Worm (Caenorhabditis elegans) whole organism, L2 larva: ENCODE measurements around the gene ZK550.6.

Experiments
- C34F6.9 ChIP-seq: fragments of 150-350 bp; optimal IDR thresholded peaks from 2 replicates; lab custom pipeline; 2014; ENCODE audit warnings: missing biosample characterization, missing genetic modification characterization
- F13H6.1 ChIP-seq: sonication (generic microtip); optimal IDR thresholded peaks from 2 replicates; lab custom pipeline; 2016; ENCODE audit warnings: missing genetic modification characterization, missing compliant biosample characterization
- R02D3.7 ChIP-seq: fragments of 150-350 bp; optimal IDR thresholded peaks from 2 replicates; lab custom pipeline; 2014; ENCODE audit warnings: missing biosample characterization, missing genetic modification characterization
- Y55F3AM.14 ChIP-seq: fragments of 200-800 bp; sonication (Bioruptor generic); optimal IDR thresholded peaks from 2 replicates; lab custom pipeline; 2018; ENCODE audit warnings: mild to moderate bottlenecking, missing genetic modification characterization, missing compliant biosample characterization
- ZK546.5 ChIP-seq: sonication (generic microtip); optimal IDR thresholded peaks from 2 replicates; lab custom pipeline; 2017; ENCODE audit warnings: missing biosample characterization, missing genetic modification characterization
- alr-1 ChIP-seq: fragments of 150-350 bp; optimal IDR thresholded peaks from 2 replicates; lab custom pipeline; 2014; ENCODE audit warnings: missing biosample characterization, missing genetic modification characterization
- aly-2 ChIP-seq: fragments of 150-350 bp; optimal IDR thresholded peaks from 2 replicates; lab custom pipeline; 2014; ENCODE audit warnings: missing biosample characterization, missing genetic modification characterization
- ama-1 ChIP-seq: fragments of 150-350 bp; optimal IDR thresholded peaks from 2 replicates; lab custom pipeline; 2018; ENCODE audit warnings: inconsistent platforms
- blmp-1 ChIP-seq: sonication (generic microtip); optimal IDR thresholded peaks from 2 replicates; lab custom pipeline; 2017; ENCODE audit warnings: missing genetic modification characterization, mild to moderate bottlenecking, missing compliant biosample characterization, antibody characterized with exemption, moderate library complexity; ENCODE audit not compliant: insufficient read depth
- ceh-16 ChIP-seq: fragments of 150-350 bp; optimal IDR thresholded peaks from 2 replicates; lab custom pipeline; 2014; ENCODE audit warnings: missing biosample characterization, missing genetic modification characterization
- ceh-82 ChIP-seq: fragments of 150-350 bp; optimal IDR thresholded peaks from 2 replicates; lab custom pipeline; 2014; ENCODE audit warnings: missing biosample characterization, missing genetic modification characterization
- crh-2 ChIP-seq: sonication (generic microtip); optimal IDR thresholded peaks from 2 replicates; lab custom pipeline; 2017; ENCODE audit warnings: missing biosample characterization, missing genetic modification characterization
- egl-27 ChIP-seq: sonication (generic microtip); optimal IDR thresholded peaks from 3 replicates; lab custom pipeline; 2017; ENCODE audit warnings: missing biosample characterization, missing genetic modification reagents, missing genetic modification characterization
- elt-1 ChIP-seq: fragments of 150-350 bp; optimal IDR thresholded peaks from 2 replicates; lab custom pipeline; 2014; ENCODE audit warnings: missing biosample characterization, missing genetic modification characterization
- elt-3 ChIP-seq: sonication (generic microtip); optimal IDR thresholded peaks from 2 replicates; lab custom pipeline; 2017; ENCODE audit warnings: missing biosample characterization, missing genetic modification characterization
- fos-1 ChIP-seq: fragments of 150-350 bp; optimal IDR thresholded peaks from 2 replicates; lab custom pipeline; 2014; ENCODE audit warnings: missing biosample characterization, missing genetic modification characterization
- gmeb-1 ChIP-seq: fragments of 150-350 bp; optimal IDR thresholded peaks from 2 replicates; lab custom pipeline; 2014; ENCODE audit warnings: missing biosample characterization, missing genetic modification characterization
- lin-11 ChIP-seq: fragments of 150-350 bp; sonication (generic microtip); optimal IDR thresholded peaks from 2 replicates; lab custom pipeline; 2014; ENCODE audit warnings: missing biosample characterization, missing genetic modification characterization, inconsistent platforms, mixed read lengths
- lin-13 ChIP-seq: fragments of 150-350 bp; optimal IDR thresholded peaks from 2 replicates; lab custom pipeline; 2014; ENCODE audit warnings: missing biosample characterization, missing genetic modification reagents, missing genetic modification characterization
- lin-39 ChIP-seq: fragments of 150-350 bp; optimal IDR thresholded peaks from 2 replicates; lab custom pipeline; 2014; ENCODE audit warnings: missing biosample characterization, missing genetic modification reagents, missing genetic modification characterization
- lsy-2 ChIP-seq, 2 experiments: fragments of 150-350 bp in 1 of 2; sonication (generic microtip) in 1 of 2; optimal IDR thresholded peaks; 2 replicates each; lab custom pipeline; 2014 to 2017; ENCODE audit warnings: missing biosample characterization in 2 of 2, missing genetic modification characterization in 2 of 2
- mab-5 ChIP-seq: fragments of 150-350 bp; optimal IDR thresholded peaks from 2 replicates; lab custom pipeline; 2014; ENCODE audit warnings: missing biosample characterization, missing genetic modification characterization
- mbf-1 ChIP-seq: sonication (generic microtip); optimal IDR thresholded peaks from 2 replicates; lab custom pipeline; 2017; ENCODE audit warnings: missing biosample characterization, missing genetic modification characterization
- mdl-1 ChIP-seq, 2 experiments: fragments of 150-350 bp in 1 of 2; sonication (generic microtip) in 1 of 2; optimal IDR thresholded peaks; 2 replicates each; lab custom pipeline; 2017; ENCODE audit warnings: missing biosample characterization in 2 of 2, missing genetic modification characterization in 2 of 2
- nhr-10 ChIP-seq: sonication (generic microtip); optimal IDR thresholded peaks from 2 replicates; lab custom pipeline; 2017; ENCODE audit warnings: missing biosample characterization, missing genetic modification characterization
- nhr-11 ChIP-seq: fragments of 150-350 bp; optimal IDR thresholded peaks from 2 replicates; lab custom pipeline; 2014; ENCODE audit warnings: missing biosample characterization, missing genetic modification characterization
- nhr-12 ChIP-seq: fragments of 150-350 bp; optimal IDR thresholded peaks from 2 replicates; lab custom pipeline; 2014; ENCODE audit warnings: missing biosample characterization, missing genetic modification characterization
- nhr-129 ChIP-seq: fragments of 150-350 bp; optimal IDR thresholded peaks from 2 replicates; lab custom pipeline; 2014; ENCODE audit warnings: missing biosample characterization, missing genetic modification characterization
- nhr-21 ChIP-seq: fragments of 150-350 bp; optimal IDR thresholded peaks from 2 replicates; lab custom pipeline; 2014; ENCODE audit warnings: missing biosample characterization, missing genetic modification characterization
- nhr-23 ChIP-seq: fragments of 150-350 bp; optimal IDR thresholded peaks from 2 replicates; lab custom pipeline; 2014; ENCODE audit warnings: missing biosample characterization, missing genetic modification reagents, missing genetic modification characterization
- nhr-237 ChIP-seq: fragments of 150-350 bp; optimal IDR thresholded peaks from 2 replicates; lab custom pipeline; 2014; ENCODE audit warnings: missing biosample characterization, missing genetic modification characterization
- nhr-25 ChIP-seq: fragments of 150-350 bp; sonication (generic microtip); optimal IDR thresholded peaks from 3 replicates; lab custom pipeline; 2014; ENCODE audit warnings: missing biosample characterization, missing genetic modification characterization
- nhr-77 ChIP-seq: fragments of 150-350 bp; optimal IDR thresholded peaks from 2 replicates; lab custom pipeline; 2014; ENCODE audit warnings: missing biosample characterization, missing genetic modification characterization
- sem-4 ChIP-seq: fragments of 150-350 bp; optimal IDR thresholded peaks from 2 replicates; lab custom pipeline; 2014; ENCODE audit warnings: missing biosample characterization, missing genetic modification reagents, missing genetic modification characterization
- sma-9 ChIP-seq, 2 experiments: fragments of 150-350 bp in 1 of 2; sonication (generic microtip) in 1 of 2; optimal IDR thresholded peaks; 2 replicates each; lab custom pipeline; 2014 to 2016; ENCODE audit warnings: missing genetic modification characterization in 2 of 2, mild to moderate bottlenecking in 1 of 2, missing biosample characterization in 1 of 2, missing compliant biosample characterization in 1 of 2, missing genetic modification reagents in 1 of 2, moderate library complexity in 1 of 2
- snpc-4 ChIP-seq: fragments of 150-350 bp; optimal IDR thresholded peaks from 2 replicates; lab custom pipeline; 2014; ENCODE audit warnings: missing biosample characterization, missing genetic modification characterization
- unc-39 ChIP-seq: fragments of 150-350 bp; optimal IDR thresholded peaks from 2 replicates; lab custom pipeline; 2014; ENCODE audit warnings: missing biosample characterization, missing genetic modification characterization
- unc-55 ChIP-seq: fragments of 150-350 bp; sonication (generic microtip); optimal IDR thresholded peaks from 3 replicates; lab custom pipeline; 2014; ENCODE audit warnings: missing biosample characterization, missing genetic modification reagents, missing genetic modification characterization
- unc-62 ChIP-seq: fragments of 150-350 bp; optimal IDR thresholded peaks from 2 replicates; lab custom pipeline; 2014; ENCODE audit warnings: missing biosample characterization, missing genetic modification reagents, missing genetic modification characterization
- zag-1 ChIP-seq: fragments of 150-350 bp; optimal IDR thresholded peaks from 2 replicates; lab custom pipeline; 2014; ENCODE audit warnings: missing biosample characterization, missing genetic modification characterization
- ztf-1 ChIP-seq: fragments of 200-800 bp; sonication (Bioruptor generic); conservative IDR thresholded peaks from 2 replicates; pipeline ENCODE4 v1.3.6; 2022; ENCODE audit warnings: missing genetic modification characterization, missing compliant biosample characterization
- ztf-11 ChIP-seq: sonication (generic microtip); optimal IDR thresholded peaks from 2 replicates; lab custom pipeline; 2017; ENCODE audit warnings: missing biosample characterization, missing genetic modification characterization

ZK550.6 gene

ce11 chrIV:17269702-17270101 lies 7.4 kb upstream of the ZK550.6 start:
- TF ChIP-seq ceh-16 (tag; lab: Kevin White, UChicago) (peak; percentile 17), Y55F3AM.14 (GFP tag; lab: Kevin White, UChicago) (no peak)

ce11 chrIV:17269042-17269441 lies 6.8 kb upstream of the ZK550.6 start, which contains the start of gene atgp-1:
TSS of gene atgp-1 (plus strand) at chrIV:17269342.
- TF ChIP-seq gmeb-1 (no peak), nhr-11 (tag; lab: Kevin White, UChicago) (no peak), nhr-10 (no peak), ceh-16 (tag; lab: Kevin White, UChicago) (no peak), ztf-11 (tag; lab: Kevin White, UChicago) (no peak), ztf-1 (GFP tag; lab: Robert Waterston, UW) (no peak), mbf-1 (no peak), sem-4 (tag; lab: Kevin White, UChicago) (no peak), nhr-129 (tag; lab: Kevin White, UChicago) (no peak), mdl-1 (tag; optimal IDR thresholded peaks at IDR 0.05; lab: Kevin White, UChicago) (no peak)

- TF ChIP-seq snpc-4 (tag; lab: Kevin White, UChicago) (peak; percentile 10), elt-1 (tag; lab: Kevin White, UChicago) (no peak), alr-1 (tag; lab: Kevin White, UChicago) (no peak), nhr-25 (tag; lab: Kevin White, UChicago) (no peak), nhr-129 (tag; lab: Kevin White, UChicago) (peak; percentile 87), mbf-1 (no peak), lsy-2 (tag; optimal IDR thresholded peaks at IDR 0.05; lab: Kevin White, UChicago) (peak in 1 of 2 experiments; percentile 51), zag-1 (tag; lab: Kevin White, UChicago) (peak; percentile 5), mdl-1 (tag; optimal IDR thresholded peaks at IDR 0.05; lab: Kevin White, UChicago) (no peak), nhr-237 (tag; lab: Kevin White, UChicago) (no peak), sma-9 (GFP tag; optimal IDR thresholded peaks at IDR 0.05; lab: Kevin White, UChicago) (peak; percentile 45), sma-9 (tag; optimal IDR thresholded peaks at IDR 0.05; lab: Kevin White, UChicago) (no peak), lin-11 (tag; lab: Kevin White, UChicago) (no peak), crh-2 (peak; percentile 80), nhr-23 (tag; lab: Kevin White, UChicago) (no peak), elt-3 (tag; lab: Kevin White, UChicago) (no peak), unc-62 (GFP tag; lab: Kevin White, UChicago) (no peak), nhr-10 (no peak), ceh-82 (tag; lab: Kevin White, UChicago) (no peak), ama-1 (lab: Kevin White, UChicago) (peak; percentile 41), lin-13 (GFP tag; lab: Kevin White, UChicago) (peak; percentile 8), sem-4 (tag; lab: Kevin White, UChicago) (peak; percentile 65), nhr-21 (no peak), unc-55 (peak; percentile 56), ztf-1 (GFP tag; lab: Robert Waterston, UW) (no peak), R02D3.7 (tag; lab: Kevin White, UChicago) (no peak), nhr-11 (tag; lab: Kevin White, UChicago) (no peak), lin-39 (no peak), mab-5 (tag; lab: Kevin White, UChicago) (peak; percentile 62), fos-1 (tag; lab: Kevin White, UChicago) (peak; percentile 62), ZK546.5 (tag; lab: Kevin White, UChicago) (no peak), F13H6.1 (tag; lab: Kevin White, UChicago) (peak; percentile 24), unc-39 (tag; lab: Kevin White, UChicago) (no peak), gmeb-1 (no peak), egl-27 (tag; lab: Kevin White, UChicago) (no peak), blmp-1 (tag; lab: Kevin White, UChicago) (no peak), nhr-12 (no peak), aly-2 (no peak), C34F6.9 (peak; percentile 73), nhr-77 (tag; lab: Kevin White, UChicago) (no peak)
- TF ChIP-seq, all 48 proteins: peak for 14
These were observed 6.3 kb upstream of the ZK550.6 start for ce11 chrIV:17268628-17269027.
